Worm (Caenorhabditis elegans) whole organism, L1 larva: ENCODE results near the gene Y62H9A.15.

Source experiments
- Y116A8C.19 ChIP-seq: sonication (generic microtip); optimal IDR thresholded peaks from 2 replicates; lab custom pipeline; 2016; ENCODE audit warnings: missing compliant biosample characterization, missing genetic modification characterization, borderline replicate concordance
- aha-1 ChIP-seq: fragments of 150-350 bp; optimal IDR thresholded peaks from 2 replicates; lab custom pipeline; 2014; ENCODE audit warnings: missing biosample characterization, missing genetic modification characterization
- alr-1 ChIP-seq: fragments of 200-800 bp; sonication (Bioruptor generic); optimal IDR thresholded peaks from 2 replicates; lab custom pipeline; 2018; ENCODE audit warnings: borderline replicate concordance, mild to moderate bottlenecking, missing genetic modification characterization, missing compliant biosample characterization
- blmp-1 ChIP-seq: fragments of 150-350 bp; optimal IDR thresholded peaks from 2 replicates; lab custom pipeline; 2014; ENCODE audit warnings: missing biosample characterization, missing genetic modification characterization
- ceh-82 ChIP-seq, 3 experiments: fragments of 150-350 bp in 1 of 3; sonication (generic microtip) in 2 of 3; optimal IDR thresholded peaks; 2 replicates each; lab custom pipeline; 2014 to 2017; ENCODE audit warnings: missing biosample characterization in 3 of 3, missing genetic modification characterization in 3 of 3
- dpl-1 ChIP-seq, 3 experiments: fragments of 150-350 bp in 2 of 3; sonication (generic microtip) in 1 of 3; optimal IDR thresholded peaks; 2 replicates each; lab custom pipeline; 2014 to 2017; ENCODE audit warnings: missing biosample characterization in 3 of 3, missing genetic modification characterization in 3 of 3, missing genetic modification reagents in 3 of 3
- dsc-1 ChIP-seq: sonication (generic microtip); optimal IDR thresholded peaks from 2 replicates; lab custom pipeline; 2016; ENCODE audit warnings: mild to moderate bottlenecking, missing genetic modification characterization, missing compliant biosample characterization
- egl-13 ChIP-seq: sonication (generic microtip); optimal IDR thresholded peaks from 2 replicates; lab custom pipeline; 2016; ENCODE audit warnings: missing genotype, missing genetic modification reagents, missing genetic modification characterization, missing compliant biosample characterization
- egl-27 ChIP-seq, 2 experiments: fragments of 150-350 bp in 1 of 2; sonication (generic microtip); optimal IDR thresholded peaks; 3 replicates each; lab custom pipeline; 2017 to 2018; ENCODE audit warnings: missing biosample characterization in 2 of 2, missing genetic modification characterization in 2 of 2, missing genetic modification reagents in 2 of 2
- elt-2 ChIP-seq: sonication (generic microtip); optimal IDR thresholded peaks from 2 replicates; lab custom pipeline; 2016; ENCODE audit warnings: missing genetic modification characterization, mild to moderate bottlenecking, inconsistent platforms, missing compliant biosample characterization, missing genetic modification reagents
- elt-3 ChIP-seq, 6 experiments: fragments of 150-350 bp in 1 of 6; sonication (generic microtip); optimal IDR thresholded peaks; 2 replicates each; lab custom pipeline; 2017 to 2018; ENCODE audit warnings: missing biosample characterization in 6 of 6, missing genetic modification characterization in 6 of 6, inconsistent platforms in 1 of 6
- fos-1 ChIP-seq: fragments of 150-350 bp; optimal IDR thresholded peaks from 2 replicates; lab custom pipeline; 2014; ENCODE audit warnings: missing biosample characterization, missing genetic modification characterization
- hlh-4 ChIP-seq: sonication (generic microtip); optimal IDR thresholded peaks from 2 replicates; lab custom pipeline; 2016; ENCODE audit warnings: mild to moderate bottlenecking, missing genetic modification characterization, missing compliant biosample characterization
- hpl-2 ChIP-seq: fragments of 150-350 bp; optimal IDR thresholded peaks from 2 replicates; lab custom pipeline; 2014; ENCODE audit warnings: missing biosample characterization, missing genetic modification reagents, missing genetic modification characterization
- irx-1 ChIP-seq: sonication (generic microtip); optimal IDR thresholded peaks from 2 replicates; lab custom pipeline; 2016; ENCODE audit warnings: missing genetic modification characterization, missing compliant biosample characterization
- lin-13 ChIP-seq: fragments of 150-350 bp; optimal IDR thresholded peaks from 2 replicates; lab custom pipeline; 2014; ENCODE audit warnings: missing biosample characterization, missing genetic modification reagents, missing genetic modification characterization
- lin-14 ChIP-seq: fragments of 200-800 bp; sonication (Bioruptor generic); optimal IDR thresholded peaks from 2 replicates; lab custom pipeline; 2018; ENCODE audit warnings: mild to moderate bottlenecking, missing genetic modification characterization, moderate library complexity, missing compliant biosample characterization
- lin-15B ChIP-seq: fragments of 150-350 bp; sonication (generic microtip); optimal IDR thresholded peaks from 3 replicates; lab custom pipeline; 2014; ENCODE audit warnings: missing biosample characterization, missing genetic modification characterization
- lin-35 ChIP-seq, 2 experiments: fragments of 150-350 bp; optimal IDR thresholded peaks; 2 replicates each; lab custom pipeline; 2014; ENCODE audit warnings: missing biosample characterization in 2 of 2, missing genetic modification characterization in 2 of 2, missing genetic modification reagents in 2 of 2
- lin-39 ChIP-seq: fragments of 150-350 bp; optimal IDR thresholded peaks from 2 replicates; lab custom pipeline; 2014; ENCODE audit warnings: missing biosample characterization, missing genetic modification reagents, missing genetic modification characterization
- lsy-2 ChIP-seq, 2 experiments: fragments of 150-350 bp; optimal IDR thresholded peaks; 2 replicates each; lab custom pipeline; 2014; ENCODE audit warnings: missing biosample characterization in 2 of 2, missing genetic modification characterization in 2 of 2
- mab-9 ChIP-seq: fragments of 200-800 bp; sonication (Bioruptor generic); IDR thresholded peaks from 2 replicates; pipeline ENCODE4 v1.3.6; 2022; ENCODE audit warnings: missing genetic modification reagents, missing genetic modification characterization, missing compliant biosample characterization
- mef-2 ChIP-seq: fragments of 150-350 bp; optimal IDR thresholded peaks from 2 replicates; lab custom pipeline; 2014; ENCODE audit warnings: missing biosample characterization, missing genetic modification characterization
- nhr-12 ChIP-seq: sonication (generic microtip); optimal IDR thresholded peaks from 2 replicates; lab custom pipeline; 2017; ENCODE audit warnings: missing biosample characterization, missing genetic modification characterization
- nhr-20 ChIP-seq: sonication (generic microtip); optimal IDR thresholded peaks from 2 replicates; lab custom pipeline; 2016; ENCODE audit warnings: mild to moderate bottlenecking, missing genetic modification characterization, missing compliant biosample characterization
- nhr-237 ChIP-seq: fragments of 150-350 bp; optimal IDR thresholded peaks from 2 replicates; lab custom pipeline; 2014; ENCODE audit warnings: missing biosample characterization, missing genetic modification characterization
- nhr-71 ChIP-seq: sonication (generic microtip); optimal IDR thresholded peaks from 2 replicates; lab custom pipeline; 2016; ENCODE audit warnings: mild to moderate bottlenecking, missing genetic modification characterization, moderate library complexity, missing compliant biosample characterization
- nhr-85 ChIP-seq: sonication (generic microtip); peaks from one replicate; lab custom pipeline; 2016; ENCODE audit warnings: missing genetic modification characterization, inconsistent platforms, missing compliant biosample characterization
- pag-3 ChIP-seq: sonication (generic microtip); optimal IDR thresholded peaks from 2 replicates; lab custom pipeline; 2017; ENCODE audit warnings: missing genetic modification characterization, mild to moderate bottlenecking, missing compliant biosample characterization, antibody characterized with exemption, borderline replicate concordance; ENCODE audit not compliant: insufficient read depth
- rnt-1 ChIP-seq: sonication (generic microtip); optimal IDR thresholded peaks from 2 replicates; lab custom pipeline; 2016; ENCODE audit warnings: mild to moderate bottlenecking, missing genetic modification characterization, moderate library complexity, missing compliant biosample characterization
- sptf-1 ChIP-seq: fragments of 150-350 bp; optimal IDR thresholded peaks from 2 replicates; lab custom pipeline; 2014; ENCODE audit warnings: missing biosample characterization, missing genetic modification characterization
- tbx-2 ChIP-seq: sonication (generic microtip); optimal IDR thresholded peaks from 2 replicates; lab custom pipeline; 2016; ENCODE audit warnings: missing genetic modification characterization, missing compliant biosample characterization
- unc-130 ChIP-seq: fragments of 150-350 bp; optimal IDR thresholded peaks from 2 replicates; lab custom pipeline; 2017; ENCODE audit warnings: missing biosample characterization, missing genetic modification characterization, inconsistent platforms
- unc-30 ChIP-seq: sonication (generic microtip); optimal IDR thresholded peaks from 2 replicates; lab custom pipeline; 2017; ENCODE audit warnings: missing biosample characterization, missing genetic modification characterization
- unc-86 ChIP-seq: sonication (generic microtip); optimal IDR thresholded peaks from 2 replicates; lab custom pipeline; 2016; ENCODE audit warnings: missing genetic modification characterization, missing compliant biosample characterization
- unc-98 ChIP-seq: fragments of 200-800 bp; sonication (Bioruptor generic); IDR thresholded peaks from 2 replicates; pipeline ENCODE4 v1.3.6; 2022; ENCODE audit warnings: missing genetic modification characterization, missing compliant biosample characterization
- vab-15 ChIP-seq: sonication (generic microtip); optimal IDR thresholded peaks from 2 replicates; lab custom pipeline; 2017; ENCODE audit warnings: missing genotype, mild to moderate bottlenecking, missing genetic modification characterization, missing compliant biosample characterization
- zip-4 ChIP-seq: fragments of 200-800 bp; sonication (Bioruptor generic); optimal IDR thresholded peaks from 2 replicates; lab custom pipeline; 2018; ENCODE audit warnings: mild to moderate bottlenecking, missing genetic modification characterization, moderate library complexity, missing compliant biosample characterization
- ztf-11 ChIP-seq, 2 experiments: sonication (generic microtip); optimal IDR thresholded peaks; 2 replicates each; lab custom pipeline; 2016 to 2017; ENCODE audit warnings: missing genetic modification characterization in 2 of 2, missing biosample characterization in 1 of 2, missing compliant biosample characterization in 1 of 2
- ztf-4 ChIP-seq: fragments of 150-350 bp; optimal IDR thresholded peaks from 2 replicates; lab custom pipeline; 2014; ENCODE audit warnings: missing biosample characterization, missing genetic modification characterization

Gene Y62H9A.15

DNA sequence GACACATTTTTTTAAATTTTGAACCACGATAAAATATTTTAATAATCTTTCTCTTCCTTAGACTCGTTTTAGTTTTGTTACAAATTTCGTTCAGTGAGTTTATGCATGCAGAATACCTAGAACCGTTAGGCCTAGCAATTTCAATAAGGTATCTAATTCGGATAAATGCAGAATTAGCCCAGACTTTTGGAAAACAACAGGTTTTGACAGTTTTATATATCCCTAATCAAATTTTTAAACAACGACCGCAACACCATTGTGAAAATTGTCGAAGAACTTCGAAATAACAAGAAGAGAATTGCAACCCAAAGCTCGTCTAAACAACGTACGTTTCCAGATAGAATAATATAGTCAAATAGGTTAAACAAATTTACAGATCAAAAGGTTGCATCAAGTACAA is 8.0 kb upstream of the Y62H9A.15 start, which contains the start of gene Y62H9A.16:
Gene Y62H9A.16, plus strand, starts transcription at position 301 of the 400 bp plus-strand sequence.
- no peak for TF ChIP-seq lin-15B (tag; lab: Kevin White, UChicago)
- TF ChIP-seq nhr-71 (tag; lab: Kevin White, UChicago): no peak
- no peak for TF ChIP-seq unc-98 (GFP tag; lab: Robert Waterston, UW)
- no peak for TF ChIP-seq mef-2 (tag; lab: Kevin White, UChicago)
- no peak for TF ChIP-seq dpl-1 (GFP tag; optimal IDR thresholded peaks at IDR 0.05; lab: Kevin White, UChicago)
- TF ChIP-seq unc-86 (tag; lab: Kevin White, UChicago): no peak
- TF ChIP-seq ztf-4 (tag; lab: Kevin White, UChicago): no peak
- no peak for TF ChIP-seq lin-35 (GFP tag; optimal IDR thresholded peaks at IDR 0.05; lab: Kevin White, UChicago)
- TF ChIP-seq alr-1 (tag; lab: Kevin White, UChicago): no peak

DNA sequence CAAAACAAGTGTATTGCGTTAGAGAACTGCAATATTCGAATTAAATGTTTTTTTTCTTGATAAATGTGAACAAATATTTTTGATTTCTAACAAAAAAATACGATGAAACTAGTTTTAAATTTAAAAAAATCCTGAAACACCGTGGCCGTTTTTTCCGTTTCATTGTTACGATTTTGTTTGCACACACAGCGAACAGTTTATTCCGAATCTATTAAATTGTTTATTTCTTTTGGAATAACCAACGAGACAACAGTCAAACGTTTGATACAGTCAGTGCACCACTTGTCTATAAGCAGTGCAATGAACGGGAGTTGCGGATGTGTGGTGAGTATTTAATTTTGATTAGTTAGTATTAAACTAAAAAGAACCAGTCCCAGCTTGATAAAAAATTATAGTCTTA is 6.8 kb upstream of the Y62H9A.15 start, which contains the start of gene Y62H9A.13:
Gene Y62H9A.13, plus strand, starts transcription at position 301 of the 400 bp plus-strand sequence.
- TF ChIP-seq lin-35 (GFP tag; optimal IDR thresholded peaks at IDR 0.05; lab: Kevin White, UChicago) (no peak), nhr-20 (no peak)

DNA sequence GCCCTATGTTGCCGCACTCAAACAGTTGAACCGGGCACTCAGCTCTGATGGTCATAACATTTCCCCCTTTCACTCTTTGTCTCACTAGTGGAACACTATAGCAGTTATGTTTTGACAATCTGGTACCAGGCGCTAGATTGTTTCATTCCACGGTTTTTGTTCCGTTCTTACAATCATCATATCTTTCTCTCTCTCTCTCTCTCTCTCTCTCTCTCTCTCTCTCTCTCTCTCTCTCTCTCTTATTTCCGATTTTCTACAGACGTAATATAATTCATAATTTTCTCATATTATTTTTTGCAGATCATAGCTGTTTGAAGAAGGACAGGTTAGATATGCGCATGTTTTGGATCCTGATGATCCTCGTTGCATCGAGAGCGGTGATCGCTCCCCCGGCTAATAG is 3.9 kb upstream of the Y62H9A.15 start, which contains the start of gene Y62H9A.12:
Gene Y62H9A.12, plus strand, starts transcription at position 301 of the 400 bp plus-strand sequence.
- no peak for TF ChIP-seq unc-30 (tag; lab: Kevin White, UChicago)
- no peak for TF ChIP-seq hpl-2
- TF ChIP-seq lin-13 (GFP tag; lab: Kevin White, UChicago): no peak
- TF ChIP-seq lin-14 (GFP tag; lab: Kevin White, UChicago): no peak
- TF ChIP-seq ztf-11 (tag; optimal IDR thresholded peaks at IDR 0.05; lab: Kevin White, UChicago): no peak
- no peak for TF ChIP-seq hlh-4
- no peak for TF ChIP-seq egl-13 (tag; lab: Kevin White, UChicago)
- no peak for TF ChIP-seq Y116A8C.19
- TF ChIP-seq fos-1 (tag; lab: Kevin White, UChicago): no peak
- no peak for TF ChIP-seq mab-9
- no peak for TF ChIP-seq rnt-1 (tag; lab: Kevin White, UChicago)
- TF ChIP-seq, all 84 proteins: peak for 0

DNA sequence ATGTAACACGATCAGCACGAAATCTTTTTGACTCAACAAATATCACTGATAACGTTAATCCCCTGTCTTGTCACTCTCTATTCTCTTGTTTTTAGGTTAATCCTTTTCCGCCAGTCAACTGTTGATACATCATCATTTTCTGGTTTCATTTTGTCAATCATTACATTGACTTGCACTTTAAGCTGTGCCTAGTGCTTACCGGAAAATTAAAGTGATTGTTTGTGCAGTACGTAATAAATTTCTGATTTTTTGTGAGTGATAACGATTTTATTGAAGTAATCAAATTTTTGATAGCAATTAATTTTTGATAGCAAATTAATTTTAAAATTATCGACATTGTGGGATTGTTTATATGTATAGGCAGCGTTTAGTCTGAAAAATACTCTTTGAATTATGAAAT is 777 bp downstream of the Y62H9A.15 start:
- TF ChIP-seq pag-3 (tag; lab: Kevin White, UChicago): no peak
- TF ChIP-seq blmp-1: no peak
- no peak for TF ChIP-seq sptf-1 (tag; lab: Kevin White, UChicago)
- TF ChIP-seq ceh-82 (tag; optimal IDR thresholded peaks at IDR 0.05; lab: Kevin White, UChicago): no peak
- TF ChIP-seq egl-27 (tag; optimal IDR thresholded peaks at IDR 0.05; lab: Kevin White, UChicago): no peak
- peak; percentile 44 for TF ChIP-seq dsc-1
- no peak for TF ChIP-seq nhr-12
- no peak for TF ChIP-seq ztf-11 (tag; optimal IDR thresholded peaks at IDR 0.05; lab: Kevin White, UChicago)
- TF ChIP-seq unc-130: no peak
- no peak for TF ChIP-seq nhr-237 (tag; lab: Kevin White, UChicago)
- TF ChIP-seq aha-1 (tag; lab: Kevin White, UChicago): no peak
- TF ChIP-seq lsy-2 (tag; optimal IDR thresholded peaks at IDR 0.05; lab: Kevin White, UChicago): no peak
- no peak for TF ChIP-seq tbx-2 (tag; lab: Kevin White, UChicago)
- no peak for TF ChIP-seq nhr-85 (tag; lab: Kevin White, UChicago)
- no peak for TF ChIP-seq lin-39 (tag; lab: Kevin White, UChicago)
- TF ChIP-seq elt-2 (tag; lab: Kevin White, UChicago): peak; percentile 90
- TF ChIP-seq nhr-71 (tag; lab: Kevin White, UChicago): peak; percentile 14
- TF ChIP-seq irx-1 (tag; lab: Kevin White, UChicago): no peak
- no peak for TF ChIP-seq elt-3 (tag; optimal IDR thresholded peaks at IDR 0.05; lab: Kevin White, UChicago)
- TF ChIP-seq hlh-4: no peak
- no peak for TF ChIP-seq unc-30 (tag; lab: Kevin White, UChicago)
- no peak for TF ChIP-seq dpl-1 (GFP tag; optimal IDR thresholded peaks at IDR 0.05; lab: Kevin White, UChicago)
- no peak for TF ChIP-seq vab-15 (tag; lab: Kevin White, UChicago)
- TF ChIP-seq zip-4 (GFP tag; lab: Kevin White, UChicago): no peak
